Worm (Caenorhabditis elegans): ENCODE data around the gene dot-1.4.
A peak's percentile ranks its signal among the peaks of the same experiment; 100 is the strongest.

dot-1.4 gene

DNA sequence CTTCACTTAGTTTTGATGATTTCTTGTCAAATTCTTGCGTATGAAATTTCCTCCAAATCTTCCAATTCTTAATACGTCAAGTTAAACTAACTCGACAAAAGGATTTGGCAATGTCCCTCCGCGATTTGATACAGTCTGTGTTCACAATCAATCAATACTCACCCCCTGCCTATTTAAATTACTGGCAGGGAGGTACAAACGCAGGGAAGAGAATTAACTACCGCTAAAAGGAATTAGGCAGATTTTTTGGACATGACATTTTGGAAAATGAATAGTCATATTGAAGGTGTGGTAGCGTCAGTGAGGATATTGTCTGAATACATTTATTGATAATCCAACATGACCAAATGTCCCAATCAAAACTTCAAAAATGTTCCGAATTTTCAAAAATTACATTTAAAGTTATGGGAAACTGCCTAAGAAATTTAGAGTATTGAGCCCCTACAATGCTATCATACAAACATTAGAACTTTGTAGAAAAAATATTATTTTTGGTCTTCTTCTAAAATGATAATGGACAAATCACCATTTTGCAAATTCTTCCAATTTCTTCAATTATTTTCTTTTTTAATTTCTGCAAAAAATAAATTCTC is 6.0 kb upstream of the dot-1.4 start (continued):
- TF ChIP-seq Y105C5A.15 (GFP tag; IDR thresholded peaks at IDR 0.05): peak; percentile 75
- no peak for TF ChIP-seq skn-1 (tag; optimal IDR thresholded peaks at IDR 0.05)
- TF ChIP-seq aly-2 (tag; optimal IDR thresholded peaks at IDR 0.05): no peak
- no peak for TF ChIP-seq zip-11 (GFP tag; IDR thresholded peaks at IDR 0.05)
- peak; percentile 1 for TF ChIP-seq R02D3.7 (tag; optimal IDR thresholded peaks at IDR 0.05)
- peak; percentile 91 for TF ChIP-seq sdz-12 (GFP tag; optimal IDR thresholded peaks at IDR 0.05)
- TF ChIP-seq D1046.2 (GFP tag; IDR thresholded peaks at IDR 0.05): peak; percentile 89; the same call in 1 of the 2 replicates
- TF ChIP-seq duxl-1 (tag; optimal IDR thresholded peaks at IDR 0.05; ENCODE audit: poor library complexity): peak; percentile 99
- peak; percentile 74 for TF ChIP-seq attf-4 (tag; optimal IDR thresholded peaks at IDR 0.05)
- peak; percentile 88 for TF ChIP-seq ceh-32 (tag; optimal IDR thresholded peaks at IDR 0.05; ENCODE audit: poor library complexity)
- no peak for TF ChIP-seq set-16 (GFP tag; IDR thresholded peaks at IDR 0.05)
- peak; percentile 96 to 98 for TF ChIP-seq daf-16 (GFP tag; optimal IDR thresholded peaks at IDR 0.05)
- peak; percentile 93 for TF ChIP-seq daf-16 (tag; optimal IDR thresholded peaks at IDR 0.05)
- peak; percentile 95 for TF ChIP-seq lin-1 (GFP tag; IDR thresholded peaks at IDR 0.05)
- peak; percentile 99 for TF ChIP-seq mes-2 (tag; optimal IDR thresholded peaks at IDR 0.05; ENCODE audit: poor library complexity, severe bottlenecking)
- TF ChIP-seq jun-1 (tag; optimal IDR thresholded peaks at IDR 0.05): peak; percentile 99
- TF ChIP-seq hmg-1.1 (GFP tag; IDR thresholded peaks at IDR 0.05): peak; percentile 99
- peak; percentile 89 for TF ChIP-seq lin-29 (GFP tag; IDR thresholded peaks at IDR 0.05)
- TF ChIP-seq vab-7 (GFP tag; IDR thresholded peaks at IDR 0.05): peak; percentile 87
- peak; percentile 98 for TF ChIP-seq zip-2 (tag; optimal IDR thresholded peaks at IDR 0.05)
- TF ChIP-seq nhr-76 (tag; optimal IDR thresholded peaks at IDR 0.05): peak; percentile 82
- TF ChIP-seq mxl-2 (GFP tag; conservative IDR thresholded peaks at IDR 0.05): peak; percentile 84
- peak; percentile 100 for TF ChIP-seq mep-1 (tag; optimal IDR thresholded peaks at IDR 0.05)
- TF ChIP-seq nhr-237 (tag; optimal IDR thresholded peaks at IDR 0.05): peak; percentile 90
- peak; percentile 95 for TF ChIP-seq nhr-28 (tag; optimal IDR thresholded peaks at IDR 0.05)
- peak; percentile 85 for TF ChIP-seq fos-1 (tag; optimal IDR thresholded peaks at IDR 0.05)
- TF ChIP-seq nhr-25 (tag; optimal IDR thresholded peaks at IDR 0.05; ENCODE audit: borderline replicate concordance, insufficient read depth): peak; percentile 97
- TF ChIP-seq nhr-6 (tag; optimal IDR thresholded peaks at IDR 0.05): peak; percentile 98
- peak; percentile 88 for TF ChIP-seq lin-38 (GFP tag; IDR thresholded peaks at IDR 0.05)
- TF ChIP-seq pha-4 (GFP tag; IDR thresholded peaks at IDR 0.05): peak; percentile 97
- peak; percentile 78 for TF ChIP-seq pha-4 (tag; optimal IDR thresholded peaks at IDR 0.05)
- peak; percentile 55 for TF ChIP-seq cey-2 (tag; optimal IDR thresholded peaks at IDR 0.05; ENCODE audit: borderline replicate concordance, insufficient read depth)
- peak; percentile 99 for TF ChIP-seq nhr-10 (tag; optimal IDR thresholded peaks at IDR 0.05)
- TF ChIP-seq zfp-2 (tag; optimal IDR thresholded peaks at IDR 0.05): peak; percentile 88
- peak; percentile 89 for TF ChIP-seq Y75B8A.6 (GFP tag; IDR thresholded peaks at IDR 0.05)
- TF ChIP-seq ceh-28 (tag; optimal IDR thresholded peaks at IDR 0.05): peak; percentile 99
- TF ChIP-seq gei-8 (GFP tag; optimal IDR thresholded peaks at IDR 0.05): peak; percentile 88
- TF ChIP-seq ceh-82 (tag; optimal IDR thresholded peaks at IDR 0.05): peak; percentile 66
- peak; percentile 98 for TF ChIP-seq egl-43 (GFP tag; IDR thresholded peaks at IDR 0.05)
- TF ChIP-seq mxl-3 (GFP tag; optimal IDR thresholded peaks at IDR 0.05): peak; percentile 92
- peak; percentile 31 to 75 for TF ChIP-seq ZK546.5 (tag; optimal IDR thresholded peaks at IDR 0.05)
- peak; percentile 96 to 97 for TF ChIP-seq lsy-2 (tag; optimal IDR thresholded peaks at IDR 0.05)
- TF ChIP-seq mdl-1 (tag; optimal IDR thresholded peaks at IDR 0.05): peak; percentile 90 to 92
- TF ChIP-seq ztf-7 (tag; optimal IDR thresholded peaks at IDR 0.05): peak; percentile 97
- TF ChIP-seq T26A8.4 (GFP tag; IDR thresholded peaks at IDR 0.05): peak; percentile 99
- peak; percentile 36 for TF ChIP-seq nhr-111 (GFP tag; optimal IDR thresholded peaks at IDR 0.05)
- TF ChIP-seq lir-3 (tag; optimal IDR thresholded peaks at IDR 0.05): peak; percentile 90
- peak; percentile 88 for TF ChIP-seq dmd-9 (GFP tag; IDR thresholded peaks at IDR 0.05)
- peak; percentile 96 for TF ChIP-seq php-3 (GFP tag; IDR thresholded peaks at IDR 0.05)
- TF ChIP-seq T20F7.1 (GFP tag; optimal IDR thresholded peaks at IDR 0.05): peak; percentile 91
